Worm (Caenorhabditis elegans): ENCODE measurements around the gene Y39E4B.13.

Gene Y39E4B.13

DNA sequence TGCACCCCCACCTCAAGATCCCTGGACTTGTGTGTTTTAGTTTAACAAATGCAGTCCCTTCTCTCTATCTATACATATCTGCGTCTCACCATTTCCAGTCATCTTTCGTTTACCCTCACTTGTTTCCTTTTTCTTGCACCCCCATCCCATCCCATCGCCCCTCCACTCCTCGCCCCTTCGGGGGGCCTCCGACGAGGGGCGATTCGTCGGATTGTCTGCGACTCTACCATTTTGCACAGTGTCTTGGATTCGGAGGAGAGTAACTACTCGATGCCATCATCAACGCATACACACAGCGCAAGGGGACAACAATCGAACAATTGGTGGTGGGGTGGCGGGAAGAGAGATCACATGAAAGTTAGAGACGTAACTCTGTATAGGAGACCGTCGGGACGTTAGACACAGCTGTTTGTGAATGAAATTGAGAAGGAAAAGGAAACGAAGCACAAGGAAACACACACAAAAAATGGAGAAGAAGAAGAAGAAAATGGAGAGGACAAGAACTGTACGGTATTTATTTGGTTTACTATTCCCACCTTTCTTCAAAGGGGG, 28.4 kb upstream of the Y39E4B.13 start (continued):
- TF ChIP-seq egl-44 (GFP tag; IDR thresholded peaks at IDR 0.05): no peak; the same call in 1 of the 2 replicates
- peak; percentile 74 for TF ChIP-seq egrh-3 (GFP tag; IDR thresholded peaks at IDR 0.05)
- TF ChIP-seq unc-130 (GFP tag; optimal IDR thresholded peaks at IDR 0.05): no peak
- no peak for TF ChIP-seq T26A5.8 (tag; optimal IDR thresholded peaks at IDR 0.05)
- TF ChIP-seq B0261.1 (tag; optimal IDR thresholded peaks at IDR 0.05): no peak
- TF ChIP-seq nhr-179 (tag; optimal IDR thresholded peaks at IDR 0.05): no peak
- TF ChIP-seq ztf-6 (GFP tag; IDR thresholded peaks at IDR 0.05): no peak; the same call in 1 of the 2 replicates
- no peak for TF ChIP-seq rec-8 (tag; optimal IDR thresholded peaks at IDR 0.05)
- TF ChIP-seq ztf-18 (tag; optimal IDR thresholded peaks at IDR 0.05): no peak
- TF ChIP-seq cebp-2 (GFP tag; IDR thresholded peaks at IDR 0.05): 0 out of 2 replicates have a peak, but pooled peaks have one; percentile 39
- TF ChIP-seq ama-1 (optimal IDR thresholded peaks at IDR 0.05): no peak
- TF ChIP-seq ama-1 (GFP tag; optimal IDR thresholded peaks at IDR 0.05): peak; percentile 1 to 26
- TF ChIP-seq sea-2 (GFP tag; IDR thresholded peaks at IDR 0.05): no peak
- peak; percentile 73; the same call in 1 of the 2 replicates for TF ChIP-seq egl-18 (GFP tag; IDR thresholded peaks at IDR 0.05)
- peak; percentile 77 for TF ChIP-seq B0336.3 (GFP tag; IDR thresholded peaks at IDR 0.05)
- TF ChIP-seq ceh-27 (GFP tag; optimal IDR thresholded peaks at IDR 0.05): peak; percentile 96
- TF ChIP-seq nhr-90 (tag; optimal IDR thresholded peaks at IDR 0.05): no peak
- peak; percentile 74 for TF ChIP-seq pbrm-1 (GFP tag; IDR thresholded peaks at IDR 0.05)
- TF ChIP-seq mes-4 (tag; optimal IDR thresholded peaks at IDR 0.05): no peak
- peak in 1 of 2 experiments; percentile 40 for TF ChIP-seq let-607 (tag; optimal IDR thresholded peaks at IDR 0.05)
- no peak for TF ChIP-seq nfya-1 (tag; optimal IDR thresholded peaks at IDR 0.05; ENCODE audit: borderline replicate concordance, insufficient read depth)
- no peak for TF ChIP-seq Y79H2A.3 (GFP tag; conservative IDR thresholded peaks at IDR 0.05)
- peak; percentile 14 for TF ChIP-seq ceh-79 (tag; optimal IDR thresholded peaks at IDR 0.05)
- TF ChIP-seq gei-17 (GFP tag; optimal IDR thresholded peaks at IDR 0.05): peak; percentile 8
- no peak for TF ChIP-seq madf-8 (GFP tag; conservative IDR thresholded peaks at IDR 0.05)
- TF ChIP-seq ets-4 (GFP tag; optimal IDR thresholded peaks at IDR 0.05): no peak
- no peak for TF ChIP-seq him-1 (tag; optimal IDR thresholded peaks at IDR 0.05)
- TF ChIP-seq F49E8.2 (tag; optimal IDR thresholded peaks at IDR 0.05; ENCODE audit: insufficient read depth): no peak
- peak; percentile 39 for TF ChIP-seq tbp1 (GFP tag; optimal IDR thresholded peaks at IDR 0.05)
- peak; percentile 76 for TF ChIP-seq C06A6.2 (GFP tag; conservative IDR thresholded peaks at IDR 0.05)
- no peak for TF ChIP-seq ztf-22 (GFP tag; optimal IDR thresholded peaks at IDR 0.05)
- TF ChIP-seq die-1 (tag; optimal IDR thresholded peaks at IDR 0.05): peak; percentile 56
- peak; percentile 39 for TF ChIP-seq atf-7 (tag; optimal IDR thresholded peaks at IDR 0.05)
- TF ChIP-seq bed-1 (GFP tag; IDR thresholded peaks at IDR 0.05): no peak
- no peak for TF ChIP-seq bed-2 (GFP tag; IDR thresholded peaks at IDR 0.05)
- TF ChIP-seq ztf-28 (GFP tag; IDR thresholded peaks at IDR 0.05): no peak
- peak; percentile 56 for TF ChIP-seq F22D6.2 (tag; optimal IDR thresholded peaks at IDR 0.05)
- 0 out of 2 replicates have a peak, but pooled peaks have one; percentile 57 for TF ChIP-seq lin-26 (GFP tag; IDR thresholded peaks at IDR 0.05)
- TF ChIP-seq ceh-40 (GFP tag; IDR thresholded peaks at IDR 0.05): no peak
- TF ChIP-seq cebp-1 (GFP tag; IDR thresholded peaks at IDR 0.05): no peak
- TF ChIP-seq cebp-1 (tag; optimal IDR thresholded peaks at IDR 0.05): peak; percentile 83
- peak; percentile 19 for TF ChIP-seq lin-54 (GFP tag; optimal IDR thresholded peaks at IDR 0.05)
- TF ChIP-seq K12H6.12 (tag; optimal IDR thresholded peaks at IDR 0.05): peak; percentile 96
- no peak for TF ChIP-seq F52B5.7 (tag; optimal IDR thresholded peaks at IDR 0.05)
- TF ChIP-seq Y53G8AR.9 (GFP tag; conservative IDR thresholded peaks at IDR 0.05): 0 out of 2 replicates have a peak, but pooled peaks have one; percentile 19
- TF ChIP-seq K11D2.4 (GFP tag; IDR thresholded peaks at IDR 0.05): peak; percentile 72; the same call in 1 of the 2 replicates
- peak; percentile 78 for TF ChIP-seq nfyb-1 (GFP tag; IDR thresholded peaks at IDR 0.05)
- TF ChIP-seq attf-6 (GFP tag; IDR thresholded peaks at IDR 0.05): no peak
- TF ChIP-seq madf-10 (tag; optimal IDR thresholded peaks at IDR 0.05): peak; percentile 59

All from whole organism, young adult.